Worm (Caenorhabditis elegans) whole organism, late embryonic: ENCODE measurements around the gene C44B9.2.
A peak's percentile ranks its signal among the peaks of the same experiment; 100 is the strongest.

Experiments
- C08G9.2 ChIP-seq: sonication (generic microtip); optimal IDR thresholded peaks from 2 replicates; lab custom pipeline; 2016; ENCODE audit warnings: mild to moderate bottlenecking, missing genetic modification characterization, moderate library complexity, missing compliant biosample characterization
- C38D4.7 ChIP-seq: fragments of 200-800 bp; sonication (Bioruptor generic); optimal IDR thresholded peaks from 2 replicates; lab custom pipeline; 2018; ENCODE audit warnings: mild to moderate bottlenecking, missing genetic modification characterization, moderate library complexity, missing compliant biosample characterization
- F13H6.1 ChIP-seq: sonication (generic microtip); optimal IDR thresholded peaks from 2 replicates; lab custom pipeline; 2016; ENCODE audit warnings: missing genetic modification characterization, missing compliant biosample characterization
- T23F11.4 ChIP-seq: fragments of 200-800 bp; sonication (Bioruptor generic); optimal IDR thresholded peaks from 2 replicates; lab custom pipeline; 2018; ENCODE audit warnings: mild to moderate bottlenecking, missing genetic modification characterization, missing compliant biosample characterization
- Y22D7AL.16 ChIP-seq: sonication (generic microtip); optimal IDR thresholded peaks from 2 replicates; lab custom pipeline; 2016; ENCODE audit warnings: missing genetic modification characterization, missing compliant biosample characterization
- ahr-1 ChIP-seq: sonication (generic microtip); optimal IDR thresholded peaks from 2 replicates; lab custom pipeline; 2016; ENCODE audit warnings: missing genetic modification characterization, missing compliant biosample characterization
- ceh-14 ChIP-seq: sonication (generic microtip); optimal IDR thresholded peaks from 2 replicates; lab custom pipeline; 2016; ENCODE audit warnings: missing genotype, missing genetic modification characterization, missing compliant biosample characterization
- ceh-18 ChIP-seq: sonication (generic microtip); optimal IDR thresholded peaks from 2 replicates; lab custom pipeline; 2016; ENCODE audit warnings: missing genetic modification characterization, missing compliant biosample characterization
- ceh-19 ChIP-seq: fragments of 200-800 bp; sonication (Bioruptor generic); optimal IDR thresholded peaks from 2 replicates; lab custom pipeline; 2018; ENCODE audit warnings: mild to moderate bottlenecking, missing genetic modification characterization, missing compliant biosample characterization
- ceh-22 ChIP-seq: sonication (generic microtip); optimal IDR thresholded peaks from 2 replicates; lab custom pipeline; 2017; ENCODE audit warnings: missing biosample characterization, missing genetic modification characterization
- ceh-30 ChIP-seq: fragments of 150-350 bp; optimal IDR thresholded peaks from 2 replicates; lab custom pipeline; 2014; ENCODE audit warnings: missing biosample characterization, missing genetic modification characterization
- ceh-31 ChIP-seq: sonication (generic microtip); optimal IDR thresholded peaks from 2 replicates; lab custom pipeline; 2016; ENCODE audit warnings: missing genetic modification characterization, missing compliant biosample characterization
- ceh-34 ChIP-seq: sonication (generic microtip); optimal IDR thresholded peaks from 2 replicates; lab custom pipeline; 2016; ENCODE audit warnings: mild to moderate bottlenecking, missing genetic modification characterization, missing compliant biosample characterization
- ceh-45 ChIP-seq: fragments of 200-800 bp; sonication (Bioruptor generic); IDR thresholded peaks from 2 replicates; pipeline ENCODE4 v1.3.6; 2022; ENCODE audit warnings: missing genetic modification reagents, missing genetic modification characterization, missing compliant biosample characterization
- ceh-48 ChIP-seq: sonication (generic microtip); optimal IDR thresholded peaks from 2 replicates; lab custom pipeline; 2016; ENCODE audit warnings: missing genetic modification characterization, inconsistent platforms, missing compliant biosample characterization
- ceh-6 ChIP-seq: fragments of 200-800 bp; sonication (Bioruptor generic); optimal IDR thresholded peaks from 2 replicates; lab custom pipeline; 2018; ENCODE audit warnings: mild to moderate bottlenecking, missing genetic modification characterization, missing compliant biosample characterization
- ceh-9 ChIP-seq: sonication (generic microtip); optimal IDR thresholded peaks from 2 replicates; lab custom pipeline; 2016; ENCODE audit warnings: mild to moderate bottlenecking, missing genetic modification characterization, inconsistent platforms, missing compliant biosample characterization
- dmd-4 ChIP-seq: sonication (generic microtip); optimal IDR thresholded peaks from 2 replicates; lab custom pipeline; 2016; ENCODE audit warnings: borderline replicate concordance, missing genetic modification characterization, missing compliant biosample characterization
- dve-1 ChIP-seq: sonication (generic microtip); optimal IDR thresholded peaks from 2 replicates; lab custom pipeline; 2017; ENCODE audit warnings: antibody characterized with exemption, mild to moderate bottlenecking, missing genetic modification characterization, missing compliant biosample characterization
- elt-2 ChIP-seq: sonication (generic microtip); optimal IDR thresholded peaks from 2 replicates; lab custom pipeline; 2016; ENCODE audit warnings: missing genetic modification reagents, missing genetic modification characterization, missing compliant biosample characterization
- elt-4 ChIP-seq: sonication (generic microtip); optimal IDR thresholded peaks from 2 replicates; lab custom pipeline; 2016; ENCODE audit warnings: missing genetic modification characterization, missing compliant biosample characterization
- ets-4 ChIP-seq: sonication (generic microtip); optimal IDR thresholded peaks from 2 replicates; lab custom pipeline; 2016; ENCODE audit warnings: missing genetic modification characterization, missing compliant biosample characterization
- eyg-1 ChIP-seq: sonication (generic microtip); optimal IDR thresholded peaks from 2 replicates; lab custom pipeline; 2016; ENCODE audit warnings: missing genotype, missing genetic modification characterization, missing compliant biosample characterization
- fkh-10 ChIP-seq: fragments of 150-350 bp; optimal IDR thresholded peaks from 2 replicates; lab custom pipeline; 2014; ENCODE audit warnings: missing biosample characterization, missing genetic modification reagents, missing genetic modification characterization
- hlh-13 ChIP-seq: fragments of 200-800 bp; sonication (Bioruptor generic); optimal IDR thresholded peaks from 2 replicates; lab custom pipeline; 2018; ENCODE audit warnings: mild to moderate bottlenecking, missing genetic modification characterization, missing compliant biosample characterization
- hlh-15 ChIP-seq: sonication (generic microtip); optimal IDR thresholded peaks from 2 replicates; lab custom pipeline; 2016; ENCODE audit warnings: missing genetic modification characterization, missing compliant biosample characterization
- hlh-30 ChIP-seq: sonication (generic microtip); optimal IDR thresholded peaks from 2 replicates; lab custom pipeline; 2017; ENCODE audit warnings: antibody characterized with exemption, missing genetic modification characterization, missing compliant biosample characterization; ENCODE audit not compliant: insufficient read depth
- hlh-6 ChIP-seq: sonication (generic microtip); optimal IDR thresholded peaks from 2 replicates; lab custom pipeline; 2016; ENCODE audit warnings: missing genotype, missing genetic modification characterization, missing compliant biosample characterization
- hlh-8 ChIP-seq: sonication (generic microtip); optimal IDR thresholded peaks from 2 replicates; lab custom pipeline; 2016; ENCODE audit warnings: missing genotype, missing genetic modification characterization, missing compliant biosample characterization
- lin-11 ChIP-seq: fragments of 200-800 bp; sonication (Bioruptor generic); optimal IDR thresholded peaks from 2 replicates; lab custom pipeline; 2018; ENCODE audit warnings: mild to moderate bottlenecking, missing genetic modification characterization, missing compliant biosample characterization
- mec-3 ChIP-seq: sonication (generic microtip); optimal IDR thresholded peaks from 2 replicates; lab custom pipeline; 2016; ENCODE audit warnings: borderline replicate concordance, missing genetic modification characterization, missing compliant biosample characterization
- nhr-11 ChIP-seq: fragments of 150-350 bp; optimal IDR thresholded peaks from 2 replicates; lab custom pipeline; 2014; ENCODE audit warnings: missing biosample characterization, missing genetic modification characterization
- npax-4 ChIP-seq: sonication (generic microtip); optimal IDR thresholded peaks from 2 replicates; lab custom pipeline; 2016; ENCODE audit warnings: missing genetic modification characterization, missing compliant biosample characterization
- odd-2 ChIP-seq: sonication (generic microtip); optimal IDR thresholded peaks from 2 replicates; lab custom pipeline; 2017; ENCODE audit warnings: antibody characterized with exemption, mild to moderate bottlenecking, missing genetic modification characterization, missing compliant biosample characterization
- pag-3 ChIP-seq: sonication (generic microtip); optimal IDR thresholded peaks from 2 replicates; lab custom pipeline; 2016; ENCODE audit warnings: missing compliant biosample characterization, missing genetic modification characterization, borderline replicate concordance
- pax-1 ChIP-seq: fragments of 150-350 bp; optimal IDR thresholded peaks from 2 replicates; lab custom pipeline; 2014; ENCODE audit warnings: missing biosample characterization, missing genetic modification characterization
- pha-2 ChIP-seq: sonication (generic microtip); optimal IDR thresholded peaks from 2 replicates; lab custom pipeline; 2017; ENCODE audit warnings: mild to moderate bottlenecking, missing genetic modification characterization, missing compliant biosample characterization
- pqm-1 ChIP-seq: sonication (generic microtip); optimal IDR thresholded peaks from 2 replicates; lab custom pipeline; 2016; ENCODE audit warnings: missing genetic modification characterization, missing compliant biosample characterization
- pros-1 ChIP-seq: fragments of 150-350 bp; optimal IDR thresholded peaks from 2 replicates; lab custom pipeline; 2014; ENCODE audit warnings: missing biosample characterization, missing genetic modification reagents, missing genetic modification characterization
- sox-4 ChIP-seq: sonication (generic microtip); optimal IDR thresholded peaks from 2 replicates; lab custom pipeline; 2017; ENCODE audit warnings: mild to moderate bottlenecking, missing genetic modification characterization, inconsistent platforms, missing compliant biosample characterization
- tbx-7 ChIP-seq: sonication (generic microtip); optimal IDR thresholded peaks from 2 replicates; lab custom pipeline; 2016; ENCODE audit warnings: missing genotype, missing genetic modification characterization, missing compliant biosample characterization
- ttx-3 ChIP-seq: sonication (generic microtip); optimal IDR thresholded peaks from 2 replicates; lab custom pipeline; 2016; ENCODE audit warnings: missing genetic modification reagents, missing genetic modification characterization, missing compliant biosample characterization
- unc-3 ChIP-seq, 2 experiments: fragments of 200-800 bp in 1 of 2; sonication (Bioruptor generic) in 1 of 2; sonication (generic microtip) in 1 of 2; conservative IDR thresholded peaks in 1 of 2; optimal IDR thresholded peaks in 1 of 2; 2 replicates each; pipeline versions ENCODE4 v1.3.6 to Lab custom; 2016 to 2022; ENCODE audit warnings: missing compliant biosample characterization in 2 of 2, missing genetic modification characterization in 2 of 2, missing genetic modification reagents in 1 of 2
- unc-42 ChIP-seq: sonication (generic microtip); optimal IDR thresholded peaks from 2 replicates; lab custom pipeline; 2016; ENCODE audit warnings: missing genotype, missing genetic modification characterization, missing compliant biosample characterization
- unc-55 ChIP-seq: sonication (generic microtip); optimal IDR thresholded peaks from 2 replicates; lab custom pipeline; 2017; ENCODE audit warnings: missing biosample characterization, missing genetic modification reagents, missing genetic modification characterization

The C44B9.2 gene

ce11 chrIII:10856830-10857229, 18.4 kb upstream of the C44B9.2 start (continued):
- TF ChIP-seq elt-2 (peak; percentile 84), ceh-6 (GFP tag; lab: Kevin White, UChicago) (peak; percentile 60), pqm-1 (tag; lab: Kevin White, UChicago) (peak; percentile 78), ceh-22 (tag; lab: Kevin White, UChicago) (no peak), pag-3 (tag; lab: Kevin White, UChicago) (peak; percentile 45), ceh-31 (peak; percentile 99), nhr-11 (no peak), unc-55 (GFP tag; lab: Kevin White, UChicago) (no peak), F13H6.1 (peak; percentile 93), ceh-34 (tag; lab: Kevin White, UChicago) (peak; percentile 91), fkh-10 (GFP tag; lab: Kevin White, UChicago) (no peak), ttx-3 (tag; lab: Kevin White, UChicago) (no peak), ceh-19 (GFP tag; lab: Kevin White, UChicago) (peak; percentile 53), C08G9.2 (peak; percentile 99), Y22D7AL.16 (tag; lab: Kevin White, UChicago) (peak; percentile 46), hlh-8 (tag; lab: Kevin White, UChicago) (peak; percentile 88), T23F11.4 (GFP tag; lab: Kevin White, UChicago) (no peak), hlh-6 (tag; lab: Kevin White, UChicago) (peak; percentile 85), dmd-4 (tag; lab: Kevin White, UChicago) (peak; percentile 95), ceh-30 (tag; lab: Kevin White, UChicago) (no peak), lin-11 (tag; lab: Kevin White, UChicago) (no peak), hlh-13 (peak; percentile 30), mec-3 (tag; lab: Kevin White, UChicago) (peak; percentile 96), dve-1 (tag; lab: Kevin White, UChicago) (no peak), ahr-1 (tag; lab: Kevin White, UChicago) (peak; percentile 86), unc-42 (no peak), elt-4 (tag; lab: Kevin White, UChicago) (peak; percentile 93), hlh-15 (tag; lab: Kevin White, UChicago) (no peak), pax-1 (no peak), pros-1 (tag; lab: Kevin White, UChicago) (no peak), eyg-1 (tag; lab: Kevin White, UChicago) (peak; percentile 15), unc-3 (GFP tag; conservative IDR thresholded peaks at IDR 0.05; lab: Robert Waterston, UW) (no peak), unc-3 (tag; optimal IDR thresholded peaks at IDR 0.05; lab: Kevin White, UChicago) (peak; percentile 49), npax-4 (tag; lab: Kevin White, UChicago) (no peak), ceh-45 (GFP tag; lab: Robert Waterston, UW) (peak; percentile 26; the same call in 1 of the 2 replicates), sox-4 (tag; lab: Kevin White, UChicago) (peak; percentile 3), C38D4.7 (GFP tag; lab: Kevin White, UChicago) (peak; percentile 56), ets-4 (tag; lab: Kevin White, UChicago) (peak; percentile 93), ceh-48 (peak; percentile 24), ceh-18 (tag; lab: Kevin White, UChicago) (peak; percentile 21), odd-2 (tag; lab: Kevin White, UChicago) (no peak)

ce11 chrIII:10857984-10858383, 17.2 kb upstream of the C44B9.2 start, which contains the start of gene oxi-1:
TSS of gene oxi-1 (plus strand) at chrIII:10858284.
- no peak for TF ChIP-seq ceh-14 (tag; lab: Kevin White, UChicago)
- no peak for TF ChIP-seq unc-42
- no peak for TF ChIP-seq pha-2
- no peak for TF ChIP-seq tbx-7 (tag; lab: Kevin White, UChicago)
- no peak for TF ChIP-seq hlh-30
- no peak for TF ChIP-seq ceh-45 (GFP tag; lab: Robert Waterston, UW)
- no peak for TF ChIP-seq hlh-8 (tag; lab: Kevin White, UChicago)
- TF ChIP-seq ceh-9, result no peak
